Fruit fly (Drosophila melanogaster): Measurements from ENCODE around the gene Trmt61.

Gene Trmt61

dm6 chr3R:26059195-26059594 lies at the start of gene Trmt61, which contains the start of gene RpL34a (continued):
- TF ChIP-seq Jarid2 (GFP tag; optimal IDR thresholded peaks at IDR 0.05) (peak; percentile 81), Bdp1 (GFP tag; optimal IDR thresholded peaks at IDR 0.05) (peak; percentile 40), Ets65A (GFP tag) (peak; percentile 95), Fer3 (tag; optimal IDR thresholded peaks at IDR 0.05) (peak; percentile 86), fd64A (GFP tag; optimal IDR thresholded peaks at IDR 0.05) (peak; percentile 89), Dad (GFP tag; optimal IDR thresholded peaks at IDR 0.05) (peak; percentile 69), E2f2 (GFP tag; IDR thresholded peaks at IDR 0.05) (peak; percentile 89), Antp (GFP tag; optimal IDR thresholded peaks at IDR 0.05) (peak; percentile 52), CG10979 (tag; optimal IDR thresholded peaks at IDR 0.05) (peak; percentile 83), Awh (GFP tag; IDR thresholded peaks at IDR 0.05) (peak; percentile 63; the same call in 1 of the 2 replicates), Nf-YA (GFP tag; IDR thresholded peaks at IDR 0.05) (peak; percentile 72; the same call in 1 of the 2 replicates), CG10431 (GFP tag; optimal IDR thresholded peaks at IDR 0.05) (peak; percentile 83), Gsc (GFP tag; IDR thresholded peaks at IDR 0.05) (no peak), CG17568 (GFP tag; optimal IDR thresholded peaks at IDR 0.05) (peak; percentile 90), oc (tag; optimal IDR thresholded peaks at IDR 0.05) (peak; percentile 76), grau (tag; optimal IDR thresholded peaks at IDR 0.05) (peak; percentile 86), seq (GFP tag; IDR thresholded peaks at IDR 0.05) (no peak; the same call in 1 of the 2 replicates), CG17361 (GFP tag; IDR thresholded peaks at IDR 0.05) (peak; percentile 93), CG10274 (GFP tag; optimal IDR thresholded peaks at IDR 0.05) (peak; percentile 67), Poxn (GFP tag; IDR thresholded peaks at IDR 0.05) (no peak), pnt (GFP tag; optimal IDR thresholded peaks at IDR 0.05) (no peak), chn (GFP tag; optimal IDR thresholded peaks at IDR 0.05) (peak; percentile 72), CG8924 (tag; optimal IDR thresholded peaks at IDR 0.05) (peak; percentile 88), emc (GFP tag; optimal IDR thresholded peaks at IDR 0.05) (peak; percentile 29), Neu2 (GFP tag; optimal IDR thresholded peaks at IDR 0.05; ENCODE audit: borderline replicate concordance) (peak; percentile 52), CG10959 (GFP tag; IDR thresholded peaks at IDR 0.05) (peak; percentile 52; the same call in 1 of the 2 replicates), pb (GFP tag; optimal IDR thresholded peaks at IDR 0.05) (peak; percentile 64), dysf (GFP tag; IDR thresholded peaks at IDR 0.05) (peak; percentile 91), cad (GFP tag; optimal IDR thresholded peaks at IDR 0.05) (no peak), Bteb2 (GFP tag; optimal IDR thresholded peaks at IDR 0.05) (peak; percentile 79), knrl (GFP tag; IDR thresholded peaks at IDR 0.05; ENCODE audit: partially characterized antibody) (peak; percentile 90), CG31224 (GFP tag; IDR thresholded peaks at IDR 0.05) (peak; percentile 46), inv (GFP tag; IDR thresholded peaks at IDR 0.05; ENCODE audit: partially characterized antibody) (peak; percentile 82), CG42726 (GFP tag; IDR thresholded peaks at IDR 0.05; ENCODE audit: partially characterized antibody) (no peak), Sry-β (GFP tag; optimal IDR thresholded peaks at IDR 0.05) (peak; percentile 53), bcd (GFP tag; optimal IDR thresholded peaks at IDR 0.05) (peak; percentile 91), CG15011 (GFP tag; optimal IDR thresholded peaks at IDR 0.05) (peak; percentile 88), CG8281 (tag; optimal IDR thresholded peaks at IDR 0.05) (peak; percentile 66), CG17186 (GFP tag; optimal IDR thresholded peaks at IDR 0.05) (peak; percentile 82), Blimp-1 (GFP tag; optimal IDR thresholded peaks at IDR 0.05) (peak; percentile 73), psq (GFP tag; optimal IDR thresholded peaks at IDR 0.05) (peak; percentile 29), CG4328 (GFP tag; optimal IDR thresholded peaks at IDR 0.05) (peak; percentile 94), sr (GFP tag; IDR thresholded peaks at IDR 0.05) (0 out of 3 replicates have a peak, but pooled peaks have one; percentile 39), abd-A (tag; optimal IDR thresholded peaks at IDR 0.05) (no peak), Dip3 (GFP tag; optimal IDR thresholded peaks at IDR 0.05) (peak; percentile 36), CG5180 (GFP tag; optimal IDR thresholded peaks at IDR 0.05) (peak; percentile 78), CG11696 (GFP tag; IDR thresholded peaks at IDR 0.05) (0 out of 2 replicates have a peak, but pooled peaks have one; percentile 27), CTCF (GFP tag; optimal IDR thresholded peaks at IDR 0.05) (peak; percentile 59), row (GFP tag; IDR thresholded peaks at IDR 0.05) (peak; percentile 79), CG6854 (GFP tag; optimal IDR thresholded peaks at IDR 0.05) (peak; percentile 86), Atf6 (GFP tag; IDR thresholded peaks at IDR 0.05) (peak; percentile 84), gt (GFP tag; IDR thresholded peaks at IDR 0.05) (no peak)
